Worm (Caenorhabditis elegans): Measurements from ENCODE around the gene F34D6.1.

DNA sequence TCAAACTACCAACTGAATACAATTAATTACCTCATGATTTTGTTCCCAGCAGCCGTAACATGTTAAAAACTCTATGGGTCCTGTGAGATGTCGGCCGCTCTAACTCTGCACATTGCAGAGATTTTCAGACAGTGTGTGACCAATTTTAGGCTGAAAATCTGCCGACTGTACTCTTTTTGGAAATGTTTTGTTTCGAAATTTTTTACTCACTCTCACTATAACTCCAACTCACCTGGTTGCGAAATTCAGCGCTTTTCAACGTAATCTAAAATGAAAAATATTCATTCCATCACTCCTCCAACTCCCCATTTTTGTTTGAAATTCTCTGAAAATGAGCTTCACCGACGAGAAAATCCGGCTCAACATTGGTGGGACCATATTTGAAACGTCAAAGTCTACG is 31.5 kb downstream of the F34D6.1 start, which contains the start of the genes F22E5.13 and F22E5.6:
- TF ChIP-seq unc-39 (tag; optimal IDR thresholded peaks at IDR 0.05) (no peak), ZK546.5 (tag; optimal IDR thresholded peaks at IDR 0.05) (no peak), nfya-1 (tag; optimal IDR thresholded peaks at IDR 0.05; ENCODE audit: insufficient read depth) (no peak), lin-15B (tag; optimal IDR thresholded peaks at IDR 0.05) (no peak), egl-27 (tag; optimal IDR thresholded peaks at IDR 0.05) (no peak), ceh-9 (tag; optimal IDR thresholded peaks at IDR 0.05) (no peak), zag-1 (tag; optimal IDR thresholded peaks at IDR 0.05) (no peak), fos-1 (tag; optimal IDR thresholded peaks at IDR 0.05) (no peak), unc-62 (GFP tag; optimal IDR thresholded peaks at IDR 0.05) (no peak), ceh-16 (tag; optimal IDR thresholded peaks at IDR 0.05) (no peak), lin-39 (tag; optimal IDR thresholded peaks at IDR 0.05) (no peak)

Data from whole organism, L3 larva.